Fruit fly (Drosophila melanogaster) whole organism, embryonic: ENCODE results near the gene CycB3.

Experiments used
- pan ChIP-seq, 4 experiments: fragments of >200 bp in 3 of 4; fragments of 200-800 bp in 1 of 4; sonication (Bioruptor generic) in 1 of 4; optimal IDR thresholded peaks in 3 of 4; IDR thresholded peaks in 1 of 4; 2 replicates each; pipeline versions ENCODE4 v1.3.6 to Lab custom; 2017 to 2022; ENCODE audit warnings: missing biosample characterization in 2 of 4, missing genetic modification characterization in 2 of 4, mixed read lengths in 1 of 4
- prd ChIP-seq, 3 experiments: fragments of >200 bp in 2 of 3; fragments of 200-800 bp in 1 of 3; sonication (Bioruptor generic) in 1 of 3; optimal IDR thresholded peaks in 2 of 3; IDR thresholded peaks in 1 of 3; 2 replicates in 2 of 3; 3 replicates in 1 of 3; pipeline versions ENCODE4 v1.3.6 to Lab custom; 2017 to 2022; ENCODE audit warnings: missing biosample characterization in 1 of 3, missing genetic modification characterization in 1 of 3

DNA sequence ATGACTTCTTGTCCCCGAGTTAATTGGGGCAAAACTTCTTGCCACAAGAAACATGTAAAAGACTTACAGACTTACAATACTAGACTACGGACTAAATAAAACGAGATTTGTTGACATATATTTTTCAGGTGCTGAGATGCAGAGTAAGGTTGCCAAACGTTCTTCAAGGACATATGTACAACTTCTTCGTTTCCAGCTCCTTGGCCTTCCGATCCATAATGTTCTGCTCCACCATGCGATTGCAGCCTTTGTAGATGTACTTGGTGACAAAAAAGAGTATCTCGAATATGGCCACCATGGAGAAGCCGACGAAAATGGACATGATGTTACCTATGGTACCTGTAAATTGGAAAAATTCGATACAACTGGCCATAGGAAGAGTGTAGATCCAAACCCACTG, 13.2 kb downstream of the CycB3 start, which contains the start of gene CAH4:
- TF ChIP-seq prd (optimal IDR thresholded peaks at IDR 0.05; lab: Kevin White, UChicago), result no peak
- TF ChIP-seq prd (GFP tag; IDR thresholded peaks at IDR 0.05; lab: Robert Waterston, UW), result no peak
- TF ChIP-seq pan (optimal IDR thresholded peaks at IDR 0.05; lab: Kevin White, UChicago), result no peak
- no peak for TF ChIP-seq pan (GFP tag; optimal IDR thresholded peaks at IDR 0.05 in 1 of 2, IDR thresholded peaks at IDR 0.05 in 1 of 2)
